Fruit fly (Drosophila melanogaster) S2 (cell line): ENCODE data around the gene CG12121.

Source experiments
- CG8478 ChIP-seq: fragments of >200 bp; optimal IDR thresholded peaks from 2 replicates; lab custom pipeline; 2018
- CTCF ChIP-seq, 2 experiments: fragments of >200 bp; optimal IDR thresholded peaks; 2 replicates each; lab custom pipeline; 2018

Gene CG12121

dm6 chrX:9232199-9232598 lies at the start of gene CG12121:
CG12121 (minus strand) TSS chrX:9232378.
- no peak for TF ChIP-seq CTCF (optimal IDR thresholded peaks at IDR 0.05; lab: Kevin White, UChicago)
- no peak for TF ChIP-seq CG8478 (lab: Kevin White, UChicago)

- no peak for TF ChIP-seq CG8478 (lab: Kevin White, UChicago)
- TF ChIP-seq CTCF (optimal IDR thresholded peaks at IDR 0.05; lab: Kevin White, UChicago), result no peak
Observed at dm6 chrX:9272830-9273507, 40.8 kb upstream of the CG12121 start, which contains the start of the genes Cfp1 and Aladin. Cfp1 (minus strand) TSS chrX:9272960. Aladin (plus strand) TSS chrX:9273413.

DNA sequence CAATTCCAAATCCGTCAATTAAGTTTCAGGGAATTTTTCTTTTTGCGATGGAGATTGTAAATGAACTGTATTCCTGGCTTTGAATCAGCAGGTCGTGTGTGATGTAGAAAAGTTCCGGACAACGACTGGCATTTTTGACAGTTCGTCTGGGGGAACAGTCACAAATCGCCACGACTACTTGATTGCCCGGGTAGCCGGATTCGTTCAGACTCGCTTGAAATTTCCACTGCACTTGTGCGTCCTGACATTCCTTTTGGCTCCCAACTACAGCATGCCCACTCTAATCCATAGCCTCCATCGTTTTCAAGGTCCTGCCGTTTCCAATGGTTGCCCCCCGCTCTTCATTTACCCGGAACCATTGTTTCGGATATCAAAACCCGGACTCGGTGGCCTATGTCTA lies 37.6 kb upstream of the CG12121 start, which contains the start of gene CG17440:
Gene CG17440 (minus strand): TSS at position 101 of the 400 bp plus-strand sequence.
- no peak for TF ChIP-seq CG8478 (lab: Kevin White, UChicago)
- TF ChIP-seq CTCF (optimal IDR thresholded peaks at IDR 0.05; lab: Kevin White, UChicago), result no peak

DNA sequence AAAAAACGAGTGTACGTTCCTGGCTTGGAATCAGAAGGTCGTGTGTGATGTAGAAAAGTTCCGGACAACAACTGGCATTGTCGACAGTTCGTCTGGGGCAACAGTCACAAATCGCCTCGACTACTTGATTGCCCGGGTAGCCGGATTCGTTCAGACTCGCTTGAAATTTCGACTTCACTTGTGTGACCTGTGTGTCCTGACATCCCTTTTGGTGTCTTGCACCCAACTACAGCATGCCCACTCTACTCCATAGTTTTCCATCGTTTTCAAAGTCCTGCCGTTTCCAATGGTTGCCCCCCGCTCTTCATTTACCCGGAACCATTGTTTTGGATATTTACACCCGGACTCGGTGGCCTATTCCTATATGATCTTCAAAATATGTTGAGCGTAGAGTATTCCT lies 35.4 kb upstream of the CG12121 start, which contains the start of gene Erk7:
Gene Erk7 (minus strand): TSS at position 101 of the 400 bp plus-strand sequence.
- no peak for TF ChIP-seq CG8478 (lab: Kevin White, UChicago)
- TF ChIP-seq CTCF (optimal IDR thresholded peaks at IDR 0.05; lab: Kevin White, UChicago), result no peak

DNA sequence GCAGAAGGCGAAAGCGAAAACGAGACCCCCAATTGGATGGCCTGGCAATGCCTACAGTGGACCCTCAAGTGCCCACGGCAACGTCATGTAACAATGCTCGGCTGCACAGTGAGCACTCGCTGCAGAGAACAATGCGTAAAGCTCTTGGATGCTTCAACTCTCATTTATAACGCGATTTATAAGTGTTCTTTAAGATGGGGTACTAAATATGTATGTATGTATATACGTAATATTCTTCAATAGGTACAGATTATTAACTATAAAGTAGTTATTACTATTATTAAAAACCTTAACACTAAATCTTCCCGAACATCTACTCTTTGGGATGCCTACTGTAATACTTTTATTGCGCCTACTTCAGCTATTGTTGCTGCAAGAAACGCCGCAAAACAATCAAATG lies 33.9 kb upstream of the CG12121 start:
- TF ChIP-seq CG8478 (lab: Kevin White, UChicago) (no peak), CTCF (optimal IDR thresholded peaks at IDR 0.05; lab: Kevin White, UChicago) (no peak)

DNA sequence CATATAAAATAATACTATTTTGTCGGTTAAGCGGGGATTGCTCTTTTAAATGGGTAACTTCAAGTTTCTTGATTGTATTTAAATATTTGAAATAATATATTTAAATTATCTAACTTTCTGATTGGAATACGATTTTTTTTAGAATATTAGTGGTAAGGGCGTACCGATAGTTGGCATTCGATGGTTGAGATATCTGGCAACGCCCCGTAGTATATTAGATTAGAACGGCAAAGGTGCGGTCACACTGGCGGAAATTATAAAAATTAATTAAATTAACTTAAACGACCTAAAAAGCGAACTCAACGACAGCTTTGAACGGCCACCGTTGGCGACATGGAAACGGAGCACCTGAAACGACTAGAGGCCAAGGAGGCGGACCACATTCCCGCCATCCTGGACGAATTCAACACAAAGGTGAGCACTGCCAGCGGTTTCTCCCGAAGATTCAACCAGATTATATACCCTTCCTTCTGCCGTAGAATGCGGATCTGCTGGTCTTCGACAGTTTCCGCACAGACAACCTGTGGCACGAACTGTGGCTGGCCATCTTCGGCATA lies 23.9 kb upstream of the CG12121 start, which contains the start of gene ric8a:
Gene ric8a (plus strand): TSS at position 205 of the 557 bp plus-strand sequence.
- no peak for TF ChIP-seq CTCF (optimal IDR thresholded peaks at IDR 0.05; lab: Kevin White, UChicago)

DNA sequence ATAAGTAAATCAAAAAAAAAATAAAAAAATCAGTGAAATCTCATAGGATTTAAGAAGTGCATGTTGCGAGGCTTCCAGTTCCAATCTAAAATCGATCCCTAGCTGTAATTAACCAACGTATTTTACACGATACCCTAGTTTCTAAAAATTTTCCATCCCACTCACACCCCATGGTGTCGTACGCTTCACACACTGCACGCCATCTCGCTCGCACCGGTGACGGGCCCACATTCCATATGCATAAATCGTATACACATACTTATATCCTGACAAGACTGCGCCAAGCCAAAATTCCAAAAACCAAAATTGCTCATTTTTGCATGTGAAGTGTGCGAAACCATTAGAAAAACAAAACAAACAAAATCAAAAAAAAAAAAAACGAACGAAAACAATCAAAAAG lies 22.8 kb upstream of the CG12121 start:
- TF ChIP-seq CG8478 (lab: Kevin White, UChicago) (no peak), CTCF (optimal IDR thresholded peaks at IDR 0.05; lab: Kevin White, UChicago) (no peak)

- TF ChIP-seq CG8478 (lab: Kevin White, UChicago) (no peak), CTCF (optimal IDR thresholded peaks at IDR 0.05; lab: Kevin White, UChicago) (no peak)
Observed at dm6 chrX:9252051-9252708, 20.0 kb upstream of the CG12121 start.

DNA sequence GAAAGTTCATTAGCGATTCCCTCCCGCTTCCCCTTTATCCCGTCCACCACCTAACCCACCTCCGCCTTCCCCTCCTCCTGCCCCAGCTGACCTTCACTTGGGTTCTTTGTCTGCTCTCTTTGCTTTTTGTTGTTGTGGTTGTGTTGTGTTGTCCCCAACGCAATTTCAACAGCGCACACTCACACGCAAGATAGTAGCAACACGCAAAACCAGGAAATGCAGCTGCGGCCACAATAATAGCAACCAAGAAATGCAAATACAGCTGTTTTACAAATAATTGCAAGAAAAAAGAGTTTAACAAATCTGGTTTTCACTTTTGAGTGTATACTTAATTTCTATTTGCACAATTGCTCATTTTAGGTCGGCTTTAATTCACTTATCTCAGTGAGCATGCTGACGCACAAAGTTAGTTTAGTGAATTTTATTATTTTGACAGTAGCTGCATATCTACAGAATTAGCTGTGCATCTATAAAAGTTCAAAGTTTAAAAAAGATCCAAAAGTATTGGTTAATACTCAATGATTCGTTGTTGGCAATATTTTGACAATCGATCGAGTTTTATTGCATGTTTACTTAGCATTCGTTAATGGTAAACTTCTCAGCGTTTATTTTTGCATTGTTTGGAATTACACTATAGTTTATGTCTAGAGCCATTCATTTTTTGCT lies 19.2 kb upstream of the CG12121 start:
- TF ChIP-seq CG8478 (lab: Kevin White, UChicago) (no peak), CTCF (optimal IDR thresholded peaks at IDR 0.05; lab: Kevin White, UChicago) (no peak)

DNA sequence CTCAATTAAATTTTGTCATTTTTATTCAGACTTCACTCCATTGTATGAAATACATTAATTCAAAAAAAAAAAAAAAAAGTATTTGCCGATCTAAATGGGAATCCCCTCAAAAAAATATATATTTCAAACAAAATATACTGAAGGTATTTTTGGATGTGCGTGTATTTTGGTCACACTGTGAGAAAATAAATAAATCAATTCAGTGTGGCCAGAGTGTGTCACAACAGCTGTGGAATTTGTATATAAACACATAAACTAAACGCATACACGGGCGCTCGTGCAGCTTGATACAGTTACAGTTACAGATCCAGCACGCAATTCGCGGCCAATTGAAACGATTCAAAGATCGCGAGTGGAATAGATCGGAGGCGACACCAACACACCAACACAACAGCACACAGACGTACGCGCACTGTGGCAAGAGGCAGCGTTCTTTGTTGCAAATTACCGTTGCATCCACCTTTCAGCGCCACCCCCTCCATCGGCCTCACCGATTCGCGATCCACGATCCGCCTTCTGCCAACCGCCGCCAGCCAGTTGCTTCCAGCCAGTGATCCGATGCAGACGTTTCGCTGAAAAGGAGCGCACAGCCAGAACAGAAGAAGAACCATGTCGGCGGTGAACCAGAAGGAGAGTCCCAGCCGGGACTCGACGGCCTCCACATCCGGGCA lies 18.1 kb upstream of the CG12121 start, which contains the start of gene CG17754:
Gene CG17754 (plus strand): TSS at position 260 of the 671 bp plus-strand sequence.
- TF ChIP-seq CTCF (optimal IDR thresholded peaks at IDR 0.05; lab: Kevin White, UChicago) (no peak), CG8478 (lab: Kevin White, UChicago) (no peak)

- TF ChIP-seq CTCF (optimal IDR thresholded peaks at IDR 0.05; lab: Kevin White, UChicago), result no peak
- TF ChIP-seq CG8478 (lab: Kevin White, UChicago), result no peak
Observed at dm6 chrX:9248040-9248439, 15.9 kb upstream of the CG12121 start.

DNA sequence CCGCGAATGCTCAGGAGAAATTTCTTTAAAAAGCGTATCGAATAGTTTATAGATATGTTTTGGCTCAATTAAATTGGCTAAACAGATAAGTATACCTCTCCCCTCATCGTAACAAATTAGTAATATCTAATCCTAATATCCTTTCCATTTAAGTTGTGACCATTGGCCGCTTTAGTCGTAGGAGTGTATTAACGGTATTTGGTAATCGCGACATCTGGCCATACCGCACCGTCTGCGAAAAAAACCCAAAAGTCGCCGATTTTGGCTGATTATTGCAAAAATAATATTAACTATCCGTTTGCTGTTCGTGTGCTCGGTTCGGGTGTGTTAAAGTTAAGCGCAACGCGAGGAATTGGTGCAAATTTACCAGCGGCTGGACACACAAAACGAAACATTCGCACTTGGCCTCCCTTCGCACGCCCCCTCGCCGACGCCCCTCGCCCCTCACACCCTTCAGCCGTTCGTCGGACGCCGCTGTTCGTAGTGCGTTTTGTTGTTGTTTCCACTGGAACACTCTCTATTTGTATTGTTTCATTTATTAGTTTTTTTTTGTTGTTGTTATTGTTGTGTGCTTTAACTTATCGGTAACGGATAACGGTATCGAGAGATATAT lies 15.1 kb upstream of the CG12121 start, which contains the start of the genes amx and Dsor1:
Gene amx (minus strand): TSS at position 166 of the 613 bp plus-strand sequence.
Gene Dsor1 (plus strand): TSS at position 172 of the 613 bp plus-strand sequence.
- no peak for TF ChIP-seq CTCF (optimal IDR thresholded peaks at IDR 0.05; lab: Kevin White, UChicago)
- no peak for TF ChIP-seq CG8478 (lab: Kevin White, UChicago)

dm6 chrX:9243417-9243884 lies 11.3 kb upstream of the CG12121 start, which contains the start of the genes mxc and Larp7:
mxc (minus strand) TSS chrX:9243467.
Larp7 (plus strand) TSS chrX:9243817.
- TF ChIP-seq CG8478 (lab: Kevin White, UChicago) (no peak), CTCF (optimal IDR thresholded peaks at IDR 0.05; lab: Kevin White, UChicago) (peak in 1 of 2 experiments; percentile 21)
